Worm (Caenorhabditis elegans): ENCODE data around the gene T24C4.2.

The T24C4.2 gene

DNA sequence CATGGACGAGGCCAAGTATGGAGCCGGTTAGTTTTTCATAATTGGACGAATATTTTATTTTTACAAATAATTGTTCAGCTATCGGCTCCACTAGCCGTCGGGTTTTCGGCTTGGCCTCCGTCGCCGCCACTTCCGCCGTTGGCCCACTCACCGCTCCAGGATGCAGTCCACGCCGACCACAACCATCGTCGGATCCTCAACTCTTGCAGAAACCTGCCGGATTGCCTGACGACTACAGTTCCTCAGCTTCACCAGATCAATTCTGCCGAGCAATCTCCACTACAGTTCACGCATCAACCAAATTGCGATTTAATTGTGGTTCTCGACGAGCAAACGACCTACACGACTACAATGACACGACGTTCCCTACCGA is 35.3 kb downstream of the T24C4.2 start (continued):
- no peak; the same call in 1 of the 2 replicates for TF ChIP-seq tra-1 (GFP tag; IDR thresholded peaks at IDR 0.05)
- no peak for TF ChIP-seq gei-8 (GFP tag; optimal IDR thresholded peaks at IDR 0.05)
- TF ChIP-seq lim-7 (GFP tag; IDR thresholded peaks at IDR 0.05): no peak

DNA sequence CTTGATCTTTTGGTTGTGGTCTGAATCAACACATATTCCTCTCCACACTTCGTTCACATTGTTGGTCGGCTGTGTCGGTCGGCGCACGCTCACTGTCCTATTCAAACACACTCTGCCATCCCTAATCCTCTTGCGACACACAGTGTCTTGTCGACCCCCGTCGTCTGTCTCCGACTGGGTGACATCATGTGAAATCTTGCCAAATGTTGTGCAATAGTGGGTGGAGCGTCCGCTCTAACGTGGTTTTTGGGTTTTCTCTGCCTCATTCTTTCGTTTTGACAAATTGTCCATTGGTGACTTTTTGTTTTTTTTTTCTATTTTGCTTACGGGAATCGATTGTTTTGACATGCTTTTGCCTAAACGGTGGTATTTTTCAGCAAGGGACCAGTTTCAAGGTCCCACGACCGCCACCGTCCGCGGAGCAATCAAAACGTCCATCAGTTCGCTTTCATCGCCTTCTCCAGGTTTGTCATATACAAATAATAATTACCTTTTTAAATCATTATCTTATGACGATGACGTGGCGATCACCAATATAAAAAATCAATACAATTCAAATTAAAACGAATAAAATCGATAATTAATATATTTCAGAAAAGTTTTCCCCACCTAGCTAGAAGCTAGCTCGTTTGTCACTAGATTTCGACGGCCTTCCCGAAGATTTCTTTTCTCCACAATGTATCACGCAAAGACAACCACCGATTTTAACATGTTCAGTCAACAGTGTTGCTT is 35.9 kb downstream of the T24C4.2 start:
- TF ChIP-seq spr-3 (GFP tag; optimal IDR thresholded peaks at IDR 0.05): no peak
- TF ChIP-seq nhr-76 (tag; optimal IDR thresholded peaks at IDR 0.05): peak; percentile 37
- TF ChIP-seq Y5F2A.4 (GFP tag; optimal IDR thresholded peaks at IDR 0.05): no peak
- no peak for TF ChIP-seq ztf-11 (tag; optimal IDR thresholded peaks at IDR 0.05)
- no peak for TF ChIP-seq F26F4.8 (GFP tag; conservative IDR thresholded peaks at IDR 0.05)
- peak; percentile 35 for TF ChIP-seq pqm-1 (tag; optimal IDR thresholded peaks at IDR 0.05)
- TF ChIP-seq lim-7 (GFP tag; IDR thresholded peaks at IDR 0.05): no peak
- TF ChIP-seq tra-1 (GFP tag; IDR thresholded peaks at IDR 0.05): peak; percentile 77
- no peak for TF ChIP-seq aly-2 (tag; optimal IDR thresholded peaks at IDR 0.05)
- peak; percentile 96 for TF ChIP-seq nhr-11 (tag; optimal IDR thresholded peaks at IDR 0.05)
- no peak for TF ChIP-seq F10B5.3 (tag; optimal IDR thresholded peaks at IDR 0.05)
- TF ChIP-seq sdz-12 (GFP tag; optimal IDR thresholded peaks at IDR 0.05): no peak
- peak; percentile 10 for TF ChIP-seq zag-1 (tag; optimal IDR thresholded peaks at IDR 0.05)
- peak; percentile 86 to 98 for TF ChIP-seq mdl-1 (tag; optimal IDR thresholded peaks at IDR 0.05)
- peak; percentile 78 for TF ChIP-seq fos-1 (tag; optimal IDR thresholded peaks at IDR 0.05)
- TF ChIP-seq snpc-1.2 (GFP tag; IDR thresholded peaks at IDR 0.05): no peak
- TF ChIP-seq fkh-10 (GFP tag; optimal IDR thresholded peaks at IDR 0.05): peak; percentile 96
- no peak for TF ChIP-seq daf-19 (GFP tag; conservative IDR thresholded peaks at IDR 0.05)
- TF ChIP-seq nhr-42 (GFP tag; IDR thresholded peaks at IDR 0.05): peak; percentile 82
- TF ChIP-seq snpc-4 (tag; optimal IDR thresholded peaks at IDR 0.05): no peak
- TF ChIP-seq ZK337.2 (GFP tag; IDR thresholded peaks at IDR 0.05): no peak
- TF ChIP-seq dmd-6 (GFP tag; IDR thresholded peaks at IDR 0.05): peak; percentile 97
- TF ChIP-seq ceh-32 (tag; optimal IDR thresholded peaks at IDR 0.05; ENCODE audit: poor library complexity): no peak
- TF ChIP-seq mep-1 (tag; optimal IDR thresholded peaks at IDR 0.05): peak; percentile 97
- TF ChIP-seq nhr-48 (tag; optimal IDR thresholded peaks at IDR 0.05): peak; percentile 83
- TF ChIP-seq hmg-1.1 (GFP tag; IDR thresholded peaks at IDR 0.05): peak; percentile 90
- peak; percentile 98 for TF ChIP-seq dve-1 (tag; optimal IDR thresholded peaks at IDR 0.05; ENCODE audit: insufficient read depth)
- TF ChIP-seq lsy-2 (tag; optimal IDR thresholded peaks at IDR 0.05): peak; percentile 78 to 92
- peak; percentile 82 for TF ChIP-seq cey-2 (tag; optimal IDR thresholded peaks at IDR 0.05; ENCODE audit: borderline replicate concordance, insufficient read depth)
- no peak for TF ChIP-seq ces-1 (GFP tag; optimal IDR thresholded peaks at IDR 0.05)
- no peak for TF ChIP-seq tag-97 (GFP tag; IDR thresholded peaks at IDR 0.05)
- peak; percentile 69 for TF ChIP-seq mes-2 (tag; optimal IDR thresholded peaks at IDR 0.05; ENCODE audit: poor library complexity, severe bottlenecking)
- peak; percentile 57; the same call in 1 of the 2 replicates for TF ChIP-seq madf-9 (GFP tag; conservative IDR thresholded peaks at IDR 0.05)
- peak; percentile 99 for TF ChIP-seq aha-1 (tag)
- no peak for TF ChIP-seq unc-130 (GFP tag; optimal IDR thresholded peaks at IDR 0.05)
- TF ChIP-seq T20F7.1 (GFP tag; optimal IDR thresholded peaks at IDR 0.05): peak; percentile 73
- TF ChIP-seq ctbp-1 (GFP tag; IDR thresholded peaks at IDR 0.05): peak; percentile 82
- TF ChIP-seq saeg-2 (GFP tag; IDR thresholded peaks at IDR 0.05): peak; percentile 70
- peak; percentile 66 for TF ChIP-seq ceh-28 (tag; optimal IDR thresholded peaks at IDR 0.05)
- no peak for TF ChIP-seq zip-11 (GFP tag; IDR thresholded peaks at IDR 0.05)
- 0 out of 2 replicates have a peak, but pooled peaks have one; percentile 3 for TF ChIP-seq mxl-2 (GFP tag; conservative IDR thresholded peaks at IDR 0.05)
- peak; percentile 52 to 88 for TF ChIP-seq hif-1 (tag; optimal IDR thresholded peaks at IDR 0.05)
- peak; percentile 55; the same call in 1 of the 2 replicates for TF ChIP-seq set-16 (GFP tag; IDR thresholded peaks at IDR 0.05)
- TF ChIP-seq ceh-82 (tag; optimal IDR thresholded peaks at IDR 0.05): no peak
- TF ChIP-seq dmd-9 (GFP tag; IDR thresholded peaks at IDR 0.05): peak; percentile 72; the same call in 1 of the 2 replicates
- TF ChIP-seq unc-62 (GFP tag; optimal IDR thresholded peaks at IDR 0.05 in 1 of 2): peak; percentile 25 to 100
- TF ChIP-seq unc-62 (tag; optimal IDR thresholded peaks at IDR 0.05): no peak
